Fruit fly (Drosophila melanogaster): Measurements from ENCODE around the gene CG4709.

DNA sequence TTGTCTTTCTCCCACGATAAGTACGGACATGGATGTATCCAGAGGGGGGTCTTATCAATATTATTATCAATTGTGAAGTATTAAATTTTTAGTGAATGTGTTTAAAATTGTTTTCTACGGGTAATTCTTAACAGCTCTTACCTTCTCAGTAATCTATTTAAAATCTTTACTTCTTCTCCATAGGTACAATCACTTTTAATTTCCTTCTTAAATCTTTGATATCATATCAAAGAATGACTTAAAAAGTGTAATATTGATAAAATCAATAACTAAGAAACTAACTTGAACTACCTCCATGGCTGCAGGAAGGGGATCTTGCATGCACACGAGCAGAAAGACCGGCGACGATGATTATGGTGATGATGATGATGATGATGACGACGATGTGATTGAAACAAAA, 28.4 kb downstream of the CG4709 start:
- TF ChIP-seq Hr78 (GFP tag; optimal IDR thresholded peaks at IDR 0.05) (no peak), usp (GFP tag; optimal IDR thresholded peaks at IDR 0.05) (no peak), OdsH (GFP tag; optimal IDR thresholded peaks at IDR 0.05) (peak; percentile 79), Hr83 (GFP tag; optimal IDR thresholded peaks at IDR 0.05; ENCODE audit: poor library complexity, severe bottlenecking) (no peak)

Measured in whole organism, wandering third instar larva.